Worm (Caenorhabditis elegans) whole organism, L1 larva: ENCODE data around the gene Y46H3D.8.

Source experiments
- ama-1 ChIP-seq: fragments of 150-350 bp; optimal IDR thresholded peaks from 2 replicates; lab custom pipeline; 2014
- dpl-1 ChIP-seq, 3 experiments: fragments of 150-350 bp in 2 of 3; sonication (generic microtip) in 1 of 3; optimal IDR thresholded peaks; 2 replicates each; lab custom pipeline; 2014 to 2017; ENCODE audit warnings: missing biosample characterization in 3 of 3, missing genetic modification characterization in 3 of 3, missing genetic modification reagents in 3 of 3
- hpl-2 ChIP-seq: fragments of 150-350 bp; optimal IDR thresholded peaks from 2 replicates; lab custom pipeline; 2014; ENCODE audit warnings: missing biosample characterization, missing genetic modification reagents, missing genetic modification characterization
- lin-35 ChIP-seq, 2 experiments: fragments of 150-350 bp; optimal IDR thresholded peaks; 2 replicates each; lab custom pipeline; 2014; ENCODE audit warnings: missing biosample characterization in 2 of 2, missing genetic modification characterization in 2 of 2, missing genetic modification reagents in 2 of 2
- nhr-28 ChIP-seq: fragments of 150-350 bp; optimal IDR thresholded peaks from 2 replicates; lab custom pipeline; 2014; ENCODE audit warnings: missing biosample characterization, missing genetic modification characterization
- snpc-4 ChIP-seq: fragments of 150-350 bp; optimal IDR thresholded peaks from 2 replicates; lab custom pipeline; 2014; ENCODE audit warnings: missing biosample characterization, missing genetic modification characterization
- sptf-1 ChIP-seq: fragments of 150-350 bp; optimal IDR thresholded peaks from 2 replicates; lab custom pipeline; 2014; ENCODE audit warnings: missing biosample characterization, missing genetic modification characterization
- unc-130 ChIP-seq: fragments of 150-350 bp; optimal IDR thresholded peaks from 2 replicates; lab custom pipeline; 2017; ENCODE audit warnings: missing biosample characterization, missing genetic modification characterization, inconsistent platforms
- unc-62 ChIP-seq: fragments of 150-350 bp; optimal IDR thresholded peaks from 2 replicates; lab custom pipeline; 2014; ENCODE audit warnings: missing biosample characterization, missing genetic modification reagents, missing genetic modification characterization
- unc-86 ChIP-seq: sonication (generic microtip); optimal IDR thresholded peaks from 2 replicates; lab custom pipeline; 2016; ENCODE audit warnings: missing genetic modification characterization, missing compliant biosample characterization

- TF ChIP-seq ama-1 (lab: Kevin White, UChicago) (no peak), dpl-1 (GFP tag; optimal IDR thresholded peaks at IDR 0.05; lab: Kevin White, UChicago) (no peak), hpl-2 (no peak), unc-62 (GFP tag; lab: Kevin White, UChicago) (no peak), snpc-4 (tag; lab: Kevin White, UChicago) (no peak), nhr-28 (no peak), lin-35 (GFP tag; optimal IDR thresholded peaks at IDR 0.05; lab: Kevin White, UChicago) (peak in 1 of 2 experiments; percentile 6), sptf-1 (tag; lab: Kevin White, UChicago) (no peak), unc-86 (tag; lab: Kevin White, UChicago) (no peak), unc-130 (tag; lab: Kevin White, UChicago) (no peak)
Measured at ce11 chrV:1629329-1629728, 1.7 kb downstream of the Y46H3D.8 start, which contains the start of gene nhr-238.
